Fruit fly (Drosophila melanogaster): ENCODE data around the gene S6k.

S6k gene

DNA sequence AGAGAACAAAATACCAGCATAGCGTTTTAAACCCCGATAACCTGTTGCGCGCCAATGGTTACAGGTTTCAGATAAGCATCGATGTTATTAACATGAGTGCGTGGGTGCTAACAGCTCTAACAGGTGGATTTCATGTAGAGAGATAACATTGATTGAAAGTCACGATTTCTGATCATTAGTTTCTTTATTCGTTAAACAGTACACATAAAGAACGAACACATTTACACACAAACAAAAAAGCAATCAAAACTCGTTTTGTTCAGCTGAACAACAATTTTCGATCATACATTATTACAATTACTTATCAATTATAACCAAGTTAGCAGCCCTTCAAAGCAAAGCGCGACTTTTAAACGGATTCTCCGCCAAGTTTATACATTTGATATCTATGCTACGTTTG, 21.1 kb downstream of the S6k start (continued):
- TF ChIP-seq bigmax (GFP tag; optimal IDR thresholded peaks at IDR 0.05) = no peak
- TF ChIP-seq HLH3B (GFP tag; IDR thresholded peaks at IDR 0.05) = no peak
- TF ChIP-seq mirr (GFP tag; optimal IDR thresholded peaks at IDR 0.05) = peak; percentile 38
- TF ChIP-seq knrl (GFP tag; IDR thresholded peaks at IDR 0.05; ENCODE audit: partially characterized antibody) = no peak
- TF ChIP-seq CG1602 (GFP tag; optimal IDR thresholded peaks at IDR 0.05) = no peak
- TF ChIP-seq Bdp1 (GFP tag; optimal IDR thresholded peaks at IDR 0.05) = no peak
- no peak for TF ChIP-seq CG15073 (GFP tag; optimal IDR thresholded peaks at IDR 0.05)
- TF ChIP-seq CG12391 (tag; optimal IDR thresholded peaks at IDR 0.05) = peak; percentile 47
- TF ChIP-seq Vsx1 (GFP tag; optimal IDR thresholded peaks at IDR 0.05) = no peak
- no peak for TF ChIP-seq CG6813 (GFP tag; optimal IDR thresholded peaks at IDR 0.05)
- TF ChIP-seq mam (GFP tag; optimal IDR thresholded peaks at IDR 0.05) = peak; percentile 39
- peak; percentile 34; the same call in 1 of the 2 replicates for TF ChIP-seq esg (GFP tag; conservative IDR thresholded peaks at IDR 0.05)
- no peak for TF ChIP-seq cg (GFP tag; optimal IDR thresholded peaks at IDR 0.05)
- TF ChIP-seq kah (GFP tag; optimal IDR thresholded peaks at IDR 0.05) = peak; percentile 91
- TF ChIP-seq CG31388 (GFP tag; optimal IDR thresholded peaks at IDR 0.05) = no peak
- no peak for TF ChIP-seq CG7786 (GFP tag; optimal IDR thresholded peaks at IDR 0.05)
- no peak for TF ChIP-seq Ets65A (GFP tag)
- no peak for TF ChIP-seq CG17612 (GFP tag; IDR thresholded peaks at IDR 0.05)
- no peak for TF ChIP-seq Sox102F (GFP tag; optimal IDR thresholded peaks at IDR 0.05)
- TF ChIP-seq Trl (optimal IDR thresholded peaks at IDR 0.05) = no peak
- TF ChIP-seq Trl (GFP tag; optimal IDR thresholded peaks at IDR 0.05) = no peak
- TF ChIP-seq CG2202 (tag; optimal IDR thresholded peaks at IDR 0.05) = no peak
- peak; percentile 45 for TF ChIP-seq CG2116 (GFP tag; optimal IDR thresholded peaks at IDR 0.05)
- no peak for TF ChIP-seq CG13123 (GFP tag; optimal IDR thresholded peaks at IDR 0.05)
- no peak for TF ChIP-seq CG34224 (GFP tag; IDR thresholded peaks at IDR 0.05; ENCODE audit: partially characterized antibody)
- no peak for TF ChIP-seq CG12299 (tag; optimal IDR thresholded peaks at IDR 0.05)
- TF ChIP-seq ERR (GFP tag; optimal IDR thresholded peaks at IDR 0.05) = peak; percentile 33
- peak; percentile 21; the same call in 1 of the 2 replicates for TF ChIP-seq Rx (GFP tag; IDR thresholded peaks at IDR 0.05)
- no peak for TF ChIP-seq E2f1 (GFP tag; IDR thresholded peaks at IDR 0.05)
- no peak for TF ChIP-seq seq (GFP tag; IDR thresholded peaks at IDR 0.05)
- TF ChIP-seq Atf6 (GFP tag; IDR thresholded peaks at IDR 0.05) = no peak
- no peak for TF ChIP-seq CG32767 (GFP tag; IDR thresholded peaks at IDR 0.05)
- TF ChIP-seq CG15514 (GFP tag; optimal IDR thresholded peaks at IDR 0.05) = peak; percentile 79
- TF ChIP-seq tgo (GFP tag; IDR thresholded peaks at IDR 0.05) = no peak
- TF ChIP-seq psq (GFP tag; optimal IDR thresholded peaks at IDR 0.05) = no peak
- no peak for TF ChIP-seq CG4707 (GFP tag; optimal IDR thresholded peaks at IDR 0.05)
- TF ChIP-seq sim (GFP tag; IDR thresholded peaks at IDR 0.05) = no peak
- no peak for TF ChIP-seq sc (optimal IDR thresholded peaks at IDR 0.05)
- no peak for TF ChIP-seq sc (GFP tag; optimal IDR thresholded peaks at IDR 0.05)
- TF ChIP-seq stwl (tag; optimal IDR thresholded peaks at IDR 0.05) = peak; percentile 7
- TF ChIP-seq CG14050 (GFP tag; IDR thresholded peaks at IDR 0.05) = no peak
- TF ChIP-seq Taf1 (GFP tag; IDR thresholded peaks at IDR 0.05) = no peak
- TF ChIP-seq CG14710 (tag; optimal IDR thresholded peaks at IDR 0.05) = peak; percentile 36
- no peak for TF ChIP-seq tll (GFP tag; optimal IDR thresholded peaks at IDR 0.05)
- TF ChIP-seq CrebB (tag; optimal IDR thresholded peaks at IDR 0.05) = no peak
- TF ChIP-seq lola (GFP tag; optimal IDR thresholded peaks at IDR 0.05) = no peak
- peak; percentile 42 for TF ChIP-seq CG10267 (tag; optimal IDR thresholded peaks at IDR 0.05)
- TF ChIP-seq CG8359 (GFP tag; optimal IDR thresholded peaks at IDR 0.05; ENCODE audit: borderline replicate concordance) = no peak
- TF ChIP-seq dmrt11E (tag; optimal IDR thresholded peaks at IDR 0.05) = no peak
- TF ChIP-seq sna (GFP tag; IDR thresholded peaks at IDR 0.05; ENCODE audit: partially characterized antibody) = no peak
- no peak for TF ChIP-seq CG7745 (tag; optimal IDR thresholded peaks at IDR 0.05)
- no peak for TF ChIP-seq CG5953 (GFP tag; IDR thresholded peaks at IDR 0.05)

Data from whole organism, embryonic.